Worm (Caenorhabditis elegans) whole organism, early embryonic: Measurements from ENCODE around the gene srh-212.
"Not testable (repeated sequence)": the region's sequence is repeated elsewhere in the genome, so short reads cannot be mapped to it uniquely, and the experiment has no call there.

Experiments
- B0310.2 ChIP-seq: sonication (generic microtip); optimal IDR thresholded peaks from 2 replicates; lab custom pipeline; 2016; ENCODE audit warnings: mild to moderate bottlenecking, missing genetic modification characterization, missing compliant biosample characterization
- F13C5.2 ChIP-seq: sonication (generic microtip); optimal IDR thresholded peaks from 2 replicates; lab custom pipeline; 2017; ENCODE audit warnings: mild to moderate bottlenecking, missing genetic modification characterization, inconsistent platforms, missing compliant biosample characterization
- aly-1 ChIP-seq: sonication (generic microtip); optimal IDR thresholded peaks from 2 replicates; lab custom pipeline; 2016; ENCODE audit warnings: missing genetic modification characterization, missing compliant biosample characterization
- ama-1 ChIP-seq: fragments of 150-350 bp; optimal IDR thresholded peaks from 2 replicates; lab custom pipeline; 2014
- ceh-13 ChIP-seq: fragments of 200-800 bp; sonication (Bioruptor generic); optimal IDR thresholded peaks from 2 replicates; lab custom pipeline; 2018; ENCODE audit warnings: mild to moderate bottlenecking, missing genetic modification characterization, missing compliant biosample characterization
- ceh-36 ChIP-seq: sonication (generic microtip); optimal IDR thresholded peaks from 2 replicates; lab custom pipeline; 2016; ENCODE audit warnings: missing genetic modification characterization, inconsistent platforms, missing compliant biosample characterization
- ets-7 ChIP-seq: sonication (generic microtip); optimal IDR thresholded peaks from 2 replicates; lab custom pipeline; 2016; ENCODE audit warnings: missing genotype, missing genetic modification characterization, missing compliant biosample characterization
- flt-1 ChIP-seq: fragments of 200-800 bp; sonication (Bioruptor generic); IDR thresholded peaks from 2 replicates; pipeline ENCODE4 v1.3.6; 2022; ENCODE audit warnings: missing genetic modification characterization, missing compliant biosample characterization
- hmbx-1 ChIP-seq: sonication (generic microtip); optimal IDR thresholded peaks from 2 replicates; lab custom pipeline; 2016; ENCODE audit warnings: mild to moderate bottlenecking, missing genetic modification characterization, missing compliant biosample characterization
- hmg-4 ChIP-seq: fragments of 200-800 bp; sonication (Bioruptor generic); optimal IDR thresholded peaks from 2 replicates; lab custom pipeline; 2018; ENCODE audit warnings: mild to moderate bottlenecking, missing genetic modification characterization, missing compliant biosample characterization
- hnd-1 ChIP-seq: sonication (generic microtip); optimal IDR thresholded peaks from 2 replicates; lab custom pipeline; 2016; ENCODE audit warnings: missing genetic modification characterization, missing compliant biosample characterization
- pes-1 ChIP-seq: fragments of 200-800 bp; sonication (Bioruptor generic); IDR thresholded peaks from 2 replicates; pipeline ENCODE4 v1.3.6; 2022; ENCODE audit warnings: missing genetic modification reagents, missing genetic modification characterization, missing compliant biosample characterization
- scrt-1 ChIP-seq: fragments of 200-800 bp; sonication (Bioruptor generic); IDR thresholded peaks from 2 replicates; pipeline ENCODE4 v1.3.6; 2022; ENCODE audit warnings: missing genetic modification characterization, missing compliant biosample characterization
- sea-1 ChIP-seq: fragments of 200-800 bp; sonication (Bioruptor generic); conservative IDR thresholded peaks from 2 replicates; pipeline ENCODE4 v1.3.6; 2022; ENCODE audit warnings: missing genetic modification characterization, missing compliant biosample characterization
- tbx-11 ChIP-seq: fragments of 200-800 bp; sonication (Bioruptor generic); IDR thresholded peaks from 2 replicates; pipeline ENCODE4 v1.3.6; 2022; ENCODE audit warnings: missing genetic modification characterization, missing compliant biosample characterization
- tbx-37 ChIP-seq: fragments of 200-800 bp; sonication (Bioruptor generic); conservative IDR thresholded peaks from 2 replicates; pipeline ENCODE4 v1.3.6; 2022; ENCODE audit warnings: missing genetic modification reagents, missing genetic modification characterization, missing compliant biosample characterization
- tra-4 ChIP-seq: sonication (generic microtip); optimal IDR thresholded peaks from 2 replicates; lab custom pipeline; 2017; ENCODE audit warnings: missing genetic modification characterization, missing compliant biosample characterization

Gene srh-212

ce11 chrV:3597052-3597451 lies at the start of gene srh-212:
TSS of gene srh-212 (minus strand) at chrV:3597152.
- not testable (repeated sequence) for TF ChIP-seq ceh-36; sea-1; scrt-1 (GFP tag; lab: Robert Waterston, UW)

ce11 chrV:3644193-3644693 lies 47.3 kb upstream of the srh-212 start, which contains the start of gene F59B1.8:
TSS of gene F59B1.8 (minus strand) at chrV:3644243.
- TF ChIP-seq tbx-11 (GFP tag; lab: Robert Waterston, UW) (no peak), ama-1 (lab: Kevin White, UChicago) (no peak), hnd-1 (tag; lab: Kevin White, UChicago) (no peak), tbx-37 (GFP tag; lab: Robert Waterston, UW) (no peak), scrt-1 (GFP tag; lab: Robert Waterston, UW) (no peak), ceh-36 (no peak), F13C5.2 (tag; lab: Kevin White, UChicago) (no peak)

ce11 chrV:3639873-3640272 lies 42.9 kb upstream of the srh-212 start:
- TF ChIP-seq tbx-11 (GFP tag; lab: Robert Waterston, UW): no peak
- no peak for TF ChIP-seq ets-7 (tag; lab: Kevin White, UChicago)
- no peak for TF ChIP-seq sea-1
- no peak for TF ChIP-seq ceh-13
- TF ChIP-seq tra-4 (tag; lab: Kevin White, UChicago): no peak
- TF ChIP-seq B0310.2 (tag; lab: Kevin White, UChicago): no peak
- TF ChIP-seq pes-1 (GFP tag; lab: Robert Waterston, UW): no peak
- TF ChIP-seq tbx-37 (GFP tag; lab: Robert Waterston, UW): no peak
- no peak for TF ChIP-seq ama-1 (lab: Kevin White, UChicago)
- no peak for TF ChIP-seq aly-1
- no peak for TF ChIP-seq scrt-1 (GFP tag; lab: Robert Waterston, UW)
- TF ChIP-seq ceh-36: no peak
- no peak for TF ChIP-seq hnd-1 (tag; lab: Kevin White, UChicago)
- no peak for TF ChIP-seq hmg-4 (GFP tag; lab: Kevin White, UChicago)
- TF ChIP-seq flt-1 (GFP tag; lab: Robert Waterston, UW): no peak
- TF ChIP-seq F13C5.2 (tag; lab: Kevin White, UChicago): no peak
- TF ChIP-seq hmbx-1 (tag; lab: Kevin White, UChicago): no peak

ce11 chrV:3637086-3637485 lies 40.1 kb upstream of the srh-212 start, which contains the start of gene srx-41:
TSS of gene srx-41 (minus strand) at chrV:3637186.
- TF ChIP-seq hmg-4 (GFP tag; lab: Kevin White, UChicago): no peak
- TF ChIP-seq ceh-36: no peak
- TF ChIP-seq aly-1: no peak
- no peak for TF ChIP-seq tbx-11 (GFP tag; lab: Robert Waterston, UW)
- no peak for TF ChIP-seq tbx-37 (GFP tag; lab: Robert Waterston, UW)
- TF ChIP-seq hmbx-1 (tag; lab: Kevin White, UChicago): no peak
- TF ChIP-seq B0310.2 (tag; lab: Kevin White, UChicago): no peak
- TF ChIP-seq sea-1: no peak
- TF ChIP-seq scrt-1 (GFP tag; lab: Robert Waterston, UW): no peak

ce11 chrV:3634293-3635016 lies 37.5 kb upstream of the srh-212 start:
- TF ChIP-seq hmg-4 (GFP tag; lab: Kevin White, UChicago): no peak
- no peak for TF ChIP-seq B0310.2 (tag; lab: Kevin White, UChicago)
- no peak for TF ChIP-seq tra-4 (tag; lab: Kevin White, UChicago)
- no peak for TF ChIP-seq ceh-36

- TF ChIP-seq F13C5.2 (tag; lab: Kevin White, UChicago) (no peak), sea-1 (no peak), hmg-4 (GFP tag; lab: Kevin White, UChicago) (no peak)
Observed at ce11 chrV:3633041-3633440, 36.1 kb upstream of the srh-212 start, which contains the start of gene F59B1.2. TSS of gene F59B1.2 (plus strand) at chrV:3633341.

ce11 chrV:3632249-3633030 lies 35.5 kb upstream of the srh-212 start:
- no peak for TF ChIP-seq hnd-1 (tag; lab: Kevin White, UChicago)
- TF ChIP-seq scrt-1 (GFP tag; lab: Robert Waterston, UW): no peak
- TF ChIP-seq flt-1 (GFP tag; lab: Robert Waterston, UW): no peak
- TF ChIP-seq tbx-11 (GFP tag; lab: Robert Waterston, UW): no peak
- TF ChIP-seq hmg-4 (GFP tag; lab: Kevin White, UChicago): no peak
- no peak for TF ChIP-seq sea-1

ce11 chrV:3631591-3631990 lies 34.6 kb upstream of the srh-212 start, which contains the start of gene F59B1.6:
TSS of gene F59B1.6 (minus strand) at chrV:3631691.
- TF ChIP-seq scrt-1 (GFP tag; lab: Robert Waterston, UW): no peak
- TF ChIP-seq tra-4 (tag; lab: Kevin White, UChicago): no peak
- no peak for TF ChIP-seq flt-1 (GFP tag; lab: Robert Waterston, UW)
- no peak for TF ChIP-seq sea-1
- TF ChIP-seq F13C5.2 (tag; lab: Kevin White, UChicago): no peak
- TF ChIP-seq B0310.2 (tag; lab: Kevin White, UChicago): no peak
- TF ChIP-seq hmbx-1 (tag; lab: Kevin White, UChicago): no peak
- TF ChIP-seq tbx-37 (GFP tag; lab: Robert Waterston, UW): no peak
- no peak for TF ChIP-seq hnd-1 (tag; lab: Kevin White, UChicago)
- TF ChIP-seq aly-1: no peak
- no peak for TF ChIP-seq ceh-36
- no peak for TF ChIP-seq ama-1 (lab: Kevin White, UChicago)
- no peak for TF ChIP-seq hmg-4 (GFP tag; lab: Kevin White, UChicago)
- no peak for TF ChIP-seq pes-1 (GFP tag; lab: Robert Waterston, UW)
- TF ChIP-seq ceh-13: no peak
